Worm (Caenorhabditis elegans): ENCODE data around the gene F35C5.1.

Gene F35C5.1

DNA sequence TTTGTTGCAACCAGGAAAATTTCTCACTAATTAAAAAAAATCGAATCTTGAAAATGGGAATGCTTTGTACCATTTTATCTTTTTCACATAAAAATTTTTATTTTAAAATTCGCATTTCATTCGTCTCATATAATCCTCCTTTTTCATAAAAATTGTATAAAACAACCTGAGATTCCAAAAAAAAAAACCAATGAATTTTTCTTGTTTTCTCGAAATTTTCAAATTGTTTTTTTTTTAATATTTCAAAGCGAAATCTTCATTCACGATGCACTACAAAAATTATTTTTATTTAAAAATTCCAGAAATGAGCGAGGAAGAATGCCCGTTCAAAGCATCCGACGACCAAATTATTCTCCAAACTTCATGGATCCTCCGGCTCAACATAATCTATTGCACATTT, 4.4 kb downstream of the F35C5.1 start, which contains the start of gene sra-14:
Gene sra-14, plus strand, starts transcription at position 301 of the 400 bp plus-strand sequence.
- TF ChIP-seq nhr-23 (tag; optimal IDR thresholded peaks at IDR 0.05) (no peak), sem-4 (tag; optimal IDR thresholded peaks at IDR 0.05) (no peak), R02D3.7 (tag; optimal IDR thresholded peaks at IDR 0.05) (no peak), C34F6.9 (tag; optimal IDR thresholded peaks at IDR 0.05) (no peak), ceh-82 (tag; optimal IDR thresholded peaks at IDR 0.05) (no peak), lin-13 (GFP tag; optimal IDR thresholded peaks at IDR 0.05) (no peak)

DNA sequence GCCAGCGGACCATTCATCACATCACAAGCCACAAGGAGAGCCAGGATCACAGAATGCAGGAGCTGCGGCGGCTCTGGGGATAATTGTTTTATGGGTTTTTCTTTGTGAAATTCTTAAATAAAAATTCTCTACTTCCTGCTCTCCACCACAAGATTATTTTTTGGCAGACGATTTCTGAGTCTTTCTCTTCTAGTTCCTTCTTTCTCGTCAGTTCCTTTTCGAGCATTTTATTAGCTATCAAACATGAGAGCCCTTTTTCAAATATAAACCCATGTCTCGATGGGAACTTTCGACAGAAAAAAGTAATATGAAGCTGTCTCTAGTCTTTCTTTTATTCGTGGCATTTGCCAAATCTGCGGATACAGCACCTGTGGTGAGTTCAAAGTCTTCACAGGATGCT, 7.9 kb downstream of the F35C5.1 start, which contains the start of gene F35C5.3:
Gene F35C5.3, plus strand, starts transcription at position 301 of the 400 bp plus-strand sequence.
- no peak for TF ChIP-seq ama-1 (optimal IDR thresholded peaks at IDR 0.05)
- TF ChIP-seq sma-3 (GFP tag; optimal IDR thresholded peaks at IDR 0.05), result no peak
- TF ChIP-seq skn-1 (tag; optimal IDR thresholded peaks at IDR 0.05), result no peak
- TF ChIP-seq elt-1 (tag; optimal IDR thresholded peaks at IDR 0.05), result no peak
- TF ChIP-seq unc-39 (tag; optimal IDR thresholded peaks at IDR 0.05), result no peak
- TF ChIP-seq nhr-77 (tag; optimal IDR thresholded peaks at IDR 0.05), result no peak
- no peak for TF ChIP-seq lsy-2 (tag; optimal IDR thresholded peaks at IDR 0.05)
- TF ChIP-seq lin-13 (GFP tag; optimal IDR thresholded peaks at IDR 0.05), result no peak
- no peak for TF ChIP-seq peb-1 (tag; optimal IDR thresholded peaks at IDR 0.05)
- TF ChIP-seq nhr-6 (tag; optimal IDR thresholded peaks at IDR 0.05), result no peak
- no peak for TF ChIP-seq snpc-4 (tag; optimal IDR thresholded peaks at IDR 0.05)
- TF ChIP-seq unc-62 (GFP tag; optimal IDR thresholded peaks at IDR 0.05), result no peak

DNA sequence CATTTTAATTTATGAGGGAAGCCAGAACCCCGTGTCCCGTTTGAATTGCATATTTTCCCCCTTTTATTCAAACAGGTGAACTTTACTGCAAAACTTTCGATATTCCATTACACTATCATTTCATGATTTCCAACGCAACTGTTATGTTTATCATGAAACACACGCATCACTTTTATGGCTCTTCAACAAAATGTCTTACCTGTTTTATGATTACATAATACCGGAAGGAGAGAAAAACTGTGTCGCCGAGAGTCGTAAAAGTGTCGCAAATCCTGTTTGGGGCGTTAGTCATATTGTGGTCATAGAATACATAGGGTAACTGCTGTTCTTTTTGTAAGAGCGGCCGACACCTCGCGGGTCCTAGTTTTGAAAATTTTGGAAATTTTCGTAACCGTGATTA, 11.8 kb downstream of the F35C5.1 start:
- peak; percentile 77 for TF ChIP-seq fos-1 (tag; optimal IDR thresholded peaks at IDR 0.05)
- TF ChIP-seq skn-1 (tag; optimal IDR thresholded peaks at IDR 0.05), result no peak

DNA sequence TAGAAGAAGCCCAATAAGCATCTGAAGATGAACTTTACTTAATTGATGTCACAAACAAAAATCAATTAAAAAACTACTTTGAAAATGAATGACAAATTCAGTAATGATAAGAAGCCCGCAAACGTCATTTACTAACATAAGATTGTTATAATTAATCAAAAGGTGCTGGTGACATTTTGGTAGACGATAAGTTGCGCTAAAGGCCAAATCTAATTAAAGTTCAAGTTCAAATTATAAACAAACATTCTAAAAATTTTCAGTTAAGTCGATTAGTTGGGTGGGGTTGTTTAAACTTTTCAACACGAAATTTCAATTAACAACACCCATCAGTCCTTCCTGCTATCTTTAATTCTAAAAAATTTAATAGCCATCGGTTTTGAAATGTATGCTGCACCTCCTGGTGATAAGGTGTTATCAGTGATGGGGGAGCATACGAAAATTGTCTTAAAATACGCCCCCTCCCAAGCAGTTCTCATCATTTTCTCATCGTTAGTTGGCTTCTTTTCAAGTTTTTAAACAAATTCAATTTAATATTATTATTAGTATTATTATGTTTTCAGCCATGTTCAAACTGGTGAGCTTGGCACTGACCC, 14.6 kb downstream of the F35C5.1 start, which contains the start of the genes clec-62 and clec-63:
Gene clec-62, minus strand, starts transcription at position 51 of the 593 bp plus-strand sequence.
Gene clec-63, plus strand, starts transcription at position 561 of the 593 bp plus-strand sequence.
- TF ChIP-seq nhr-25 (tag; optimal IDR thresholded peaks at IDR 0.05) (no peak), crh-2 (tag; optimal IDR thresholded peaks at IDR 0.05) (peak; percentile 30), aly-2 (tag; optimal IDR thresholded peaks at IDR 0.05) (no peak), mdl-1 (tag; optimal IDR thresholded peaks at IDR 0.05) (no peak), nhr-77 (tag; optimal IDR thresholded peaks at IDR 0.05) (no peak), lin-39 (tag; optimal IDR thresholded peaks at IDR 0.05) (no peak), zag-1 (tag; optimal IDR thresholded peaks at IDR 0.05) (no peak), nhr-129 (tag; optimal IDR thresholded peaks at IDR 0.05) (no peak), elt-1 (tag; optimal IDR thresholded peaks at IDR 0.05) (no peak), lin-11 (tag; optimal IDR thresholded peaks at IDR 0.05) (no peak), fos-1 (tag; optimal IDR thresholded peaks at IDR 0.05) (peak; percentile 93), skn-1 (tag; optimal IDR thresholded peaks at IDR 0.05) (peak; percentile 29), alr-1 (tag; optimal IDR thresholded peaks at IDR 0.05) (no peak), mab-5 (tag; optimal IDR thresholded peaks at IDR 0.05) (no peak), nhr-23 (tag; optimal IDR thresholded peaks at IDR 0.05) (no peak)

DNA sequence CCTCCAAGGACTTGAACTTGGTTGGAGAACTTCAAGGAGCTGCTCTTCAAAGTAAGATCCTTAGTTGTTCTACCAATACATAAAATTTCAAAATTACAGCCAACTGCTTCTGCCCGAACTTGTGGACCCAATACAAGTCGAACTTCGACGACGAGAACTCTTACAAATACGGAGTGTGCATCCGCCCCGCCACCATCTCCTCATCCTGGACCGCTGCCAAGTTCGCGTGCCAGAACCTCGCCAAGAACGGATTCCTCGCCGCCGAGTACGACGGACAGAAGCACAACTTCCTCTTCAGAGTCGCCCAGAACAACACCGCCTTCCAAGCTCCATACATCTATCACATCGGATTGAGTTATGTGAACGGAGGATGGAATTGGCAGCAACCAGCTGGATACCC, 16.1 kb downstream of the F35C5.1 start:
- TF ChIP-seq lin-13 (GFP tag; optimal IDR thresholded peaks at IDR 0.05) (no peak), peb-1 (tag; optimal IDR thresholded peaks at IDR 0.05) (no peak), lin-11 (tag; optimal IDR thresholded peaks at IDR 0.05) (no peak), unc-39 (tag; optimal IDR thresholded peaks at IDR 0.05) (no peak), ceh-16 (tag; optimal IDR thresholded peaks at IDR 0.05) (no peak), mbf-1 (tag; optimal IDR thresholded peaks at IDR 0.05) (no peak), ZK546.5 (tag; optimal IDR thresholded peaks at IDR 0.05) (no peak), elt-1 (tag; optimal IDR thresholded peaks at IDR 0.05) (no peak), nhr-25 (tag; optimal IDR thresholded peaks at IDR 0.05) (no peak), nhr-6 (tag; optimal IDR thresholded peaks at IDR 0.05) (no peak), unc-55 (GFP tag; optimal IDR thresholded peaks at IDR 0.05) (no peak), fos-1 (tag; optimal IDR thresholded peaks at IDR 0.05) (no peak), nhr-11 (tag; optimal IDR thresholded peaks at IDR 0.05) (no peak)

DNA sequence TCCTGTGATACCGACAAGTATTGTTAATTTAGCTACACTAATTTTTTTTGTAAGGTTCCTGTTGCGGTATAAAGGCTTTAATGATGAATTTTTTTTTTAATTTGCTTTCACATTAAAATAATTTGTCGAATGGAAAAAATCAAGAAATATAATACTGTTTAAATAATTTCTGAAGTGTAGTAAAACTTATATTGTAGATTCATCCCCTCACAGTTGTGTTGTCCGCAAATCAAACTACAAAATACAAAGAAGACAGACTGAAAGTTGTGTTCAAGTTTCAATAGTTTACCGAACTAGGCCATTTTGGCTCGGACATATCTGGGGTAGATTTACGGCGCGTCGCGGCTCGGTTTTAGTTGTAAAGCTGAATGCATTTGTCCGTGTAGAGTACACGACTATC, 16.8 kb downstream of the F35C5.1 start:
- TF ChIP-seq nhr-12 (tag; optimal IDR thresholded peaks at IDR 0.05) (no peak), ztf-4 (tag; optimal IDR thresholded peaks at IDR 0.05) (no peak), unc-55 (GFP tag; optimal IDR thresholded peaks at IDR 0.05) (no peak), nhr-21 (tag; optimal IDR thresholded peaks at IDR 0.05) (no peak), R02D3.7 (tag; optimal IDR thresholded peaks at IDR 0.05) (no peak), mdl-1 (tag; optimal IDR thresholded peaks at IDR 0.05) (no peak), nhr-23 (tag; optimal IDR thresholded peaks at IDR 0.05) (no peak), peb-1 (tag; optimal IDR thresholded peaks at IDR 0.05) (no peak), ceh-16 (tag; optimal IDR thresholded peaks at IDR 0.05) (no peak), mbf-1 (tag; optimal IDR thresholded peaks at IDR 0.05) (no peak), alr-1 (tag; optimal IDR thresholded peaks at IDR 0.05) (no peak), zag-1 (tag; optimal IDR thresholded peaks at IDR 0.05) (no peak), nhr-10 (tag; optimal IDR thresholded peaks at IDR 0.05) (no peak), sem-4 (tag; optimal IDR thresholded peaks at IDR 0.05) (no peak), aly-2 (tag; optimal IDR thresholded peaks at IDR 0.05) (no peak), nhr-237 (tag; optimal IDR thresholded peaks at IDR 0.05) (no peak)

Data from whole organism, L2 larva.